Worm (Caenorhabditis elegans) whole organism, young adult: ENCODE measurements around the gene ptp-5.1.

Source experiments
- B0261.1 ChIP-seq: sonication (generic microtip); optimal IDR thresholded peaks from 2 replicates; lab custom pipeline; 2016; ENCODE audit warnings: mild to moderate bottlenecking, missing genetic modification characterization, moderate library complexity, missing compliant biosample characterization
- F10E7.11 ChIP-seq: sonication (generic microtip); optimal IDR thresholded peaks from 2 replicates; lab custom pipeline; 2017; ENCODE audit warnings: mild to moderate bottlenecking, missing genetic modification characterization, moderate library complexity, missing compliant biosample characterization
- F22D6.2 ChIP-seq: sonication (generic microtip); optimal IDR thresholded peaks from 2 replicates; lab custom pipeline; 2016; ENCODE audit warnings: mild to moderate bottlenecking, missing genetic modification characterization, missing compliant biosample characterization
- F49E8.2 ChIP-seq: sonication (generic microtip); optimal IDR thresholded peaks from 3 replicates; lab custom pipeline; 2017; ENCODE audit warnings: missing genetic modification characterization, mild to moderate bottlenecking, missing compliant biosample characterization, antibody characterized with exemption, moderate library complexity; ENCODE audit not compliant: insufficient read depth
- T07F8.4 ChIP-seq: sonication (generic microtip); optimal IDR thresholded peaks from 2 replicates; lab custom pipeline; 2016; ENCODE audit warnings: mild to moderate bottlenecking, missing genetic modification characterization, moderate library complexity, missing compliant biosample characterization
- Y56A3A.18 ChIP-seq: fragments of 200-800 bp; sonication (Bioruptor generic); IDR thresholded peaks from 2 replicates; pipeline ENCODE4 v1.3.6; 2022; ENCODE audit warnings: missing genetic modification reagents, missing genetic modification characterization, missing compliant biosample characterization
- Y67H2A.10 ChIP-seq: fragments of 200-800 bp; sonication (Bioruptor generic); conservative IDR thresholded peaks from 2 replicates; pipeline ENCODE4 v1.3.6; 2022; ENCODE audit warnings: missing genetic modification reagents, missing genetic modification characterization, missing compliant biosample characterization
- akir-1 ChIP-seq: fragments of 200-800 bp; sonication (Bioruptor generic); optimal IDR thresholded peaks from 2 replicates; lab custom pipeline; 2018; ENCODE audit warnings: mild to moderate bottlenecking, missing genetic modification characterization, moderate library complexity, missing compliant biosample characterization
- ama-1 ChIP-seq, 3 experiments: fragments of 150-350 bp in 1 of 3; sonication (generic microtip) in 2 of 3; optimal IDR thresholded peaks; 2 replicates each; lab custom pipeline; 2014 to 2018; ENCODE audit warnings: missing biosample characterization in 2 of 3, missing genetic modification characterization in 2 of 3, missing genetic modification reagents in 2 of 3
- ceh-40 ChIP-seq: fragments of 200-800 bp; sonication (Bioruptor generic); IDR thresholded peaks from 2 replicates; pipeline ENCODE4 v1.3.6; 2022; ENCODE audit warnings: missing genetic modification characterization, missing compliant biosample characterization
- ceh-58 ChIP-seq: fragments of 200-800 bp; sonication (Bioruptor generic); IDR thresholded peaks from 2 replicates; pipeline ENCODE4 v1.3.6; 2022; ENCODE audit warnings: missing genetic modification characterization, missing compliant biosample characterization
- chd-7 ChIP-seq: sonication (generic microtip); optimal IDR thresholded peaks from 2 replicates; lab custom pipeline; 2016; ENCODE audit warnings: mild to moderate bottlenecking, missing genetic modification characterization, moderate library complexity, missing compliant biosample characterization
- die-1 ChIP-seq: sonication (generic microtip); optimal IDR thresholded peaks from 2 replicates; lab custom pipeline; 2016; ENCODE audit warnings: missing genotype, mild to moderate bottlenecking, missing genetic modification characterization, missing compliant biosample characterization
- dpff-1 ChIP-seq: sonication (generic microtip); optimal IDR thresholded peaks from 2 replicates; lab custom pipeline; 2017; ENCODE audit warnings: mild to moderate bottlenecking, missing genetic modification characterization, missing compliant biosample characterization
- efl-1 ChIP-seq: fragments of 150-350 bp; optimal IDR thresholded peaks from 2 replicates; lab custom pipeline; 2014; ENCODE audit warnings: missing biosample characterization, missing genetic modification reagents, missing genetic modification characterization
- egrh-3 ChIP-seq: fragments of 200-800 bp; sonication (Bioruptor generic); IDR thresholded peaks from 2 replicates; pipeline ENCODE4 v1.3.6; 2022; ENCODE audit warnings: missing genetic modification reagents, missing genetic modification characterization, missing compliant biosample characterization
- hlh-26 ChIP-seq: fragments of 200-800 bp; sonication (Bioruptor generic); conservative IDR thresholded peaks from 2 replicates; pipeline ENCODE4 v1.3.6; 2022; ENCODE audit warnings: missing genetic modification reagents, missing genetic modification characterization, missing compliant biosample characterization
- hmg-20 ChIP-seq: fragments of 200-800 bp; sonication (Bioruptor generic); IDR thresholded peaks from 2 replicates; pipeline ENCODE4 v1.3.6; 2022; ENCODE audit warnings: missing genetic modification reagents, missing genetic modification characterization, missing compliant biosample characterization
- let-607 ChIP-seq, 2 experiments: fragments of 200-800 bp in 1 of 2; sonication (Bioruptor generic) in 1 of 2; sonication (generic microtip) in 1 of 2; optimal IDR thresholded peaks; 2 replicates each; lab custom pipeline; 2016 to 2018; ENCODE audit warnings: mild to moderate bottlenecking in 2 of 2, missing compliant biosample characterization in 2 of 2, missing genetic modification characterization in 2 of 2, moderate library complexity in 2 of 2, missing genotype in 1 of 2
- lin-35 ChIP-seq, 3 experiments: fragments of 150-350 bp in 2 of 3; sonication (generic microtip) in 1 of 3; optimal IDR thresholded peaks; 2 replicates each; lab custom pipeline; 2014 to 2018; ENCODE audit warnings: missing biosample characterization in 3 of 3, missing genetic modification characterization in 3 of 3, missing genetic modification reagents in 3 of 3
- lsy-27 ChIP-seq: sonication (generic microtip); optimal IDR thresholded peaks from 2 replicates; lab custom pipeline; 2017; ENCODE audit warnings: missing genetic modification characterization, mild to moderate bottlenecking, missing compliant biosample characterization, antibody characterized with exemption, missing genotype, borderline replicate concordance; ENCODE audit not compliant: insufficient read depth
- madf-6 ChIP-seq: fragments of 200-800 bp; sonication (Bioruptor generic); IDR thresholded peaks from 2 replicates; pipeline ENCODE4 v1.3.6; 2022; ENCODE audit warnings: missing genetic modification reagents, missing genetic modification characterization, missing compliant biosample characterization
- madf-8 ChIP-seq: fragments of 200-800 bp; sonication (Bioruptor generic); conservative IDR thresholded peaks from 2 replicates; pipeline ENCODE4 v1.3.6; 2022; ENCODE audit warnings: missing genetic modification reagents, missing genetic modification characterization, missing compliant biosample characterization
- nfya-2 ChIP-seq: fragments of 200-800 bp; sonication (Bioruptor generic); IDR thresholded peaks from 2 replicates; pipeline ENCODE4 v1.3.6; 2022; ENCODE audit warnings: missing genetic modification reagents, missing genetic modification characterization, missing compliant biosample characterization
- nhr-179 ChIP-seq: sonication (generic microtip); optimal IDR thresholded peaks from 2 replicates; lab custom pipeline; 2016; ENCODE audit warnings: mild to moderate bottlenecking, missing genetic modification characterization, missing compliant biosample characterization
- nhr-80 ChIP-seq: sonication (generic microtip); optimal IDR thresholded peaks from 2 replicates; lab custom pipeline; 2016; ENCODE audit warnings: missing genetic modification characterization, missing compliant biosample characterization
- pbrm-1 ChIP-seq: fragments of 200-800 bp; sonication (Bioruptor generic); IDR thresholded peaks from 2 replicates; pipeline ENCODE4 v1.3.6; 2022; ENCODE audit warnings: missing genetic modification reagents, missing genetic modification characterization, missing compliant biosample characterization
- pha-4 ChIP-seq: fragments of 150-350 bp; sonication (generic microtip); optimal IDR thresholded peaks from 2 replicates; lab custom pipeline; 2014; ENCODE audit warnings: missing biosample characterization, missing genetic modification reagents, missing genetic modification characterization
- rcor-1 ChIP-seq: fragments of 200-800 bp; sonication (Bioruptor generic); IDR thresholded peaks from 2 replicates; pipeline ENCODE4 v1.3.6; 2022; ENCODE audit warnings: missing genetic modification reagents, missing genetic modification characterization, missing compliant biosample characterization
- rec-8 ChIP-seq, 2 experiments: sonication (generic microtip); optimal IDR thresholded peaks; 2 replicates each; lab custom pipeline; 2016; ENCODE audit warnings: mild to moderate bottlenecking in 2 of 2, missing genetic modification characterization in 2 of 2, missing genetic modification reagents in 2 of 2, missing genotype in 2 of 2, missing biosample characterization in 1 of 2, missing compliant biosample characterization in 1 of 2, moderate library complexity in 1 of 2
- snpc-1.3 ChIP-seq: sonication (generic microtip); optimal IDR thresholded peaks from 2 replicates; lab custom pipeline; 2017; ENCODE audit warnings: missing genetic modification characterization, mild to moderate bottlenecking, missing compliant biosample characterization, antibody characterized with exemption, moderate library complexity, missing genotype, missing genetic modification reagents; ENCODE audit not compliant: insufficient read depth
- snpc-4 ChIP-seq, 5 experiments: fragments of 150-350 bp in 1 of 5; sonication (generic microtip) in 4 of 5; optimal IDR thresholded peaks; 2 replicates each; lab custom pipeline; 2014 to 2018; ENCODE audit warnings: missing genetic modification characterization in 5 of 5, missing biosample characterization in 3 of 5, antibody characterized with exemption in 2 of 5, mild to moderate bottlenecking in 2 of 5, missing compliant biosample characterization in 2 of 5, missing genotype in 2 of 5, moderate library complexity in 2 of 5, missing genetic modification reagents in 1 of 5
- somi-1 ChIP-seq: fragments of 200-800 bp; sonication (Bioruptor generic); optimal IDR thresholded peaks from 2 replicates; lab custom pipeline; 2018; ENCODE audit warnings: mild to moderate bottlenecking, missing genetic modification characterization, missing compliant biosample characterization
- sptf-2 ChIP-seq: fragments of 200-800 bp; sonication (Bioruptor generic); optimal IDR thresholded peaks from 2 replicates; lab custom pipeline; 2018; ENCODE audit warnings: mild to moderate bottlenecking, missing genetic modification characterization, missing compliant biosample characterization
- tbp1 ChIP-seq: fragments of 200-800 bp; sonication (Bioruptor generic); optimal IDR thresholded peaks from 2 replicates; lab custom pipeline; 2018; ENCODE audit warnings: mild to moderate bottlenecking, missing genetic modification characterization, missing compliant biosample characterization
- xnd-1 ChIP-seq: sonication (generic microtip); optimal IDR thresholded peaks from 2 replicates; lab custom pipeline; 2016; ENCODE audit warnings: missing genotype, missing genetic modification reagents, missing genetic modification characterization, missing compliant biosample characterization
- ztf-22 ChIP-seq: fragments of 200-800 bp; sonication (Bioruptor generic); optimal IDR thresholded peaks from 2 replicates; lab custom pipeline; 2018; ENCODE audit warnings: mild to moderate bottlenecking, missing genetic modification characterization, moderate library complexity, missing compliant biosample characterization
- ztf-25 ChIP-seq: fragments of 200-800 bp; sonication (Bioruptor generic); IDR thresholded peaks from 2 replicates; pipeline ENCODE4 v1.3.6; 2022; ENCODE audit warnings: missing genetic modification reagents, missing genetic modification characterization, missing compliant biosample characterization

ptp-5.1 gene

ce11 chrIV:5134798-5135197, 31.3 kb upstream of the ptp-5.1 start:
- TF ChIP-seq madf-6: no peak
- TF ChIP-seq madf-8: no peak
- TF ChIP-seq T07F8.4 (tag; lab: Kevin White, UChicago): no peak
- TF ChIP-seq ama-1 (optimal IDR thresholded peaks at IDR 0.05; lab: Kevin White, UChicago): no peak
- no peak for TF ChIP-seq ama-1 (GFP tag; optimal IDR thresholded peaks at IDR 0.05; lab: Kevin White, UChicago)
- no peak for TF ChIP-seq pbrm-1 (GFP tag; lab: Robert Waterston, UW)
- TF ChIP-seq chd-7 (tag; lab: Kevin White, UChicago): no peak
- no peak for TF ChIP-seq nhr-179 (tag; lab: Kevin White, UChicago)
- no peak for TF ChIP-seq nhr-80
- no peak for TF ChIP-seq egrh-3 (GFP tag; lab: Robert Waterston, UW)
- no peak for TF ChIP-seq nfya-2 (GFP tag; lab: Robert Waterston, UW)
- TF ChIP-seq snpc-1.3: no peak
- TF ChIP-seq tbp1: no peak

ce11 chrIV:5136523-5136922, 29.6 kb upstream of the ptp-5.1 start:
- TF ChIP-seq snpc-4 (GFP tag; optimal IDR thresholded peaks at IDR 0.05; lab: Kevin White, UChicago) (no peak), snpc-4 (tag; optimal IDR thresholded peaks at IDR 0.05; lab: Kevin White, UChicago) (no peak), ceh-40 (no peak), somi-1 (GFP tag; lab: Kevin White, UChicago) (no peak), let-607 (tag; optimal IDR thresholded peaks at IDR 0.05; lab: Kevin White, UChicago) (no peak), sptf-2 (GFP tag; lab: Kevin White, UChicago) (no peak), F10E7.11 (tag; lab: Kevin White, UChicago) (no peak), Y67H2A.10 (GFP tag; lab: Robert Waterston, UW) (no peak), B0261.1 (no peak), ztf-25 (GFP tag; lab: Robert Waterston, UW) (no peak), ceh-58 (no peak), ztf-22 (no peak), snpc-1.3 (no peak), hmg-20 (GFP tag; lab: Robert Waterston, UW) (no peak), Y56A3A.18 (GFP tag; lab: Robert Waterston, UW) (no peak), efl-1 (GFP tag; lab: Kevin White, UChicago) (no peak)

ce11 chrIV:5137809-5138208, 28.3 kb upstream of the ptp-5.1 start:
- TF ChIP-seq F49E8.2: no peak
- no peak for TF ChIP-seq F22D6.2 (tag; lab: Kevin White, UChicago)
- no peak for TF ChIP-seq pha-4 (tag; lab: Kevin White, UChicago)
- no peak for TF ChIP-seq lsy-27 (tag; lab: Kevin White, UChicago)
- TF ChIP-seq lin-35 (GFP tag; optimal IDR thresholded peaks at IDR 0.05; lab: Kevin White, UChicago): no peak
- TF ChIP-seq hlh-26 (GFP tag; lab: Robert Waterston, UW): no peak
- TF ChIP-seq rcor-1: no peak
- TF ChIP-seq dpff-1: no peak
- no peak for TF ChIP-seq akir-1
- no peak for TF ChIP-seq rec-8 (tag; optimal IDR thresholded peaks at IDR 0.05; lab: Kevin White, UChicago)
- no peak for TF ChIP-seq die-1 (tag; lab: Kevin White, UChicago)
- no peak for TF ChIP-seq xnd-1
